Worm (Caenorhabditis elegans): ENCODE results near the gene C44C11.6.

- TF ChIP-seq ztf-26 (tag; optimal IDR thresholded peaks at IDR 0.05), result no peak
- TF ChIP-seq hsf-1 (GFP tag; IDR thresholded peaks at IDR 0.05), result no peak
- TF ChIP-seq snpc-1.3 (tag; optimal IDR thresholded peaks at IDR 0.05; ENCODE audit: insufficient read depth), result no peak
- TF ChIP-seq B0035.1 (tag; optimal IDR thresholded peaks at IDR 0.05), result no peak
- TF ChIP-seq aptf-3 (GFP tag; IDR thresholded peaks at IDR 0.05), result no peak
- no peak for TF ChIP-seq ztf-28 (GFP tag; IDR thresholded peaks at IDR 0.05)
These were observed 43.4 kb downstream of the C44C11.6 start, which contains the start of gene sre-41 for ce11 chrII:12387980-12388379.

All from whole organism, young adult.